Fruit fly (Drosophila melanogaster) whole organism, embryonic: ENCODE data around the gene Dpm1.

Source experiments
- Abd-B ChIP-seq: fragments of 200-800 bp; sonication (Bioruptor generic); optimal IDR thresholded peaks from 2 replicates; lab custom pipeline; 2018; ENCODE audit warnings: missing biosample characterization, mild to moderate bottlenecking, missing genetic modification characterization, moderate library complexity
- BEAF-32 ChIP-seq: fragments of 200-800 bp; sonication (Bioruptor generic); optimal IDR thresholded peaks from 3 replicates; lab custom pipeline; 2017; ENCODE audit warnings: missing biosample characterization, missing genetic modification characterization, mild to moderate bottlenecking, moderate library complexity, missing genetic modification reagents
- Bgb ChIP-seq: fragments of 200-800 bp; sonication (Bioruptor generic); IDR thresholded peaks from 2 replicates; pipeline ENCODE4 v1.3.6; 2022; ENCODE audit warnings: missing biosample characterization, missing genetic modification characterization; ENCODE audit not compliant: partially characterized antibody
- CG10267 ChIP-seq: fragments of 200-800 bp; sonication (Bioruptor generic); optimal IDR thresholded peaks from 2 replicates; lab custom pipeline; 2018; ENCODE audit warnings: missing biosample characterization, mild to moderate bottlenecking, missing genetic modification characterization, moderate library complexity
- CG12299 ChIP-seq: fragments of 200-800 bp; sonication (Bioruptor generic); optimal IDR thresholded peaks from 2 replicates; lab custom pipeline; 2018; ENCODE audit warnings: missing biosample characterization, mild to moderate bottlenecking, missing genetic modification characterization
- CG12659 ChIP-seq: fragments of 200-800 bp; sonication (Bioruptor generic); optimal IDR thresholded peaks from 3 replicates; lab custom pipeline; 2017; ENCODE audit warnings: mild to moderate bottlenecking, missing biosample characterization, missing genetic modification reagents, missing genetic modification characterization
- CG13424 ChIP-seq: fragments of 200-800 bp; sonication (Bioruptor generic); optimal IDR thresholded peaks from 2 replicates; lab custom pipeline; 2019; ENCODE audit warnings: missing biosample characterization, mild to moderate bottlenecking, missing genetic modification characterization, moderate library complexity
- CG14860 ChIP-seq: fragments of 200-800 bp; sonication (Bioruptor generic); IDR thresholded peaks from 3 replicates; pipeline ENCODE4 v1.3.6; 2022; ENCODE audit warnings: missing biosample characterization, missing genetic modification characterization; ENCODE audit not compliant: partially characterized antibody
- CG17568 ChIP-seq: fragments of 200-800 bp; sonication (Bioruptor generic); optimal IDR thresholded peaks from 2 replicates; lab custom pipeline; 2018; ENCODE audit warnings: missing biosample characterization, mild to moderate bottlenecking, missing genetic modification characterization, moderate library complexity
- CG18011 ChIP-seq: fragments of 200-800 bp; sonication (Bioruptor generic); optimal IDR thresholded peaks from 2 replicates; lab custom pipeline; 2017; ENCODE audit warnings: missing biosample characterization, missing genetic modification characterization, mild to moderate bottlenecking, moderate library complexity, missing genotype
- CG6791 ChIP-seq: fragments of 200-800 bp; sonication (Bioruptor generic); IDR thresholded peaks from 3 replicates; pipeline ENCODE4 v1.3.6; 2022; ENCODE audit warnings: missing biosample characterization, missing genetic modification characterization; ENCODE audit not compliant: partially characterized antibody
- CG7357 ChIP-seq: fragments of 200-800 bp; sonication (Bioruptor generic); IDR thresholded peaks from 3 replicates; pipeline ENCODE4 v1.3.6; 2022; ENCODE audit warnings: missing biosample characterization, missing genetic modification characterization
- CG8290 ChIP-seq, 3 experiments: fragments of 200-800 bp; sonication (Bioruptor generic); optimal IDR thresholded peaks; 2 replicates each; lab custom pipeline; 2016 to 2019; ENCODE audit warnings: missing biosample characterization in 3 of 3, missing genetic modification characterization in 3 of 3, mild to moderate bottlenecking in 2 of 3, moderate library complexity in 1 of 3
- CG9437 ChIP-seq: fragments of 200-800 bp; sonication (Bioruptor generic); optimal IDR thresholded peaks from 2 replicates; lab custom pipeline; 2018; ENCODE audit warnings: missing biosample characterization, mild to moderate bottlenecking, missing genetic modification characterization
- D19A ChIP-seq: fragments of 200-800 bp; optimal IDR thresholded peaks from 3 replicates; lab custom pipeline; 2019; ENCODE audit warnings: missing biosample characterization, mild to moderate bottlenecking, missing genetic modification characterization, moderate library complexity
- Dp ChIP-seq: fragments of 200-800 bp; sonication (Bioruptor generic); optimal IDR thresholded peaks from 2 replicates; lab custom pipeline; 2018; ENCODE audit warnings: missing biosample characterization, mild to moderate bottlenecking, missing genetic modification characterization, moderate library complexity
- E2f2 ChIP-seq: fragments of 200-800 bp; sonication (Bioruptor generic); IDR thresholded peaks from 2 replicates; pipeline ENCODE4 v1.3.6; 2022; ENCODE audit warnings: missing biosample characterization, missing genetic modification characterization
- Lhr ChIP-seq: fragments of 200-800 bp; sonication (Bioruptor generic); optimal IDR thresholded peaks from 3 replicates; lab custom pipeline; 2017; ENCODE audit warnings: mild to moderate bottlenecking, missing biosample characterization, missing genetic modification reagents, missing genetic modification characterization
- Max ChIP-seq: fragments of 200-800 bp; sonication (Bioruptor generic); optimal IDR thresholded peaks from 2 replicates; lab custom pipeline; 2016; ENCODE audit warnings: missing biosample characterization, mild to moderate bottlenecking, missing genetic modification characterization
- Med ChIP-seq: fragments of 200-800 bp; sonication (Bioruptor generic); peaks from one replicate; lab custom pipeline; 2016; ENCODE audit warnings: missing biosample characterization, missing genetic modification characterization, mild to moderate bottlenecking, inconsistent platforms, moderate library complexity
- Oli ChIP-seq: fragments of 200-800 bp; sonication (Bioruptor generic); optimal IDR thresholded peaks from 2 replicates; lab custom pipeline; 2018; ENCODE audit warnings: missing biosample characterization, mild to moderate bottlenecking, missing genetic modification characterization, moderate library complexity
- Pdp1 ChIP-seq, 2 experiments: fragments of 200-800 bp; sonication (Bioruptor generic); optimal IDR thresholded peaks; 3 replicates each; lab custom pipeline; 2016; ENCODE audit warnings: missing biosample characterization in 2 of 2, missing genetic modification characterization in 2 of 2, mild to moderate bottlenecking in 1 of 2, moderate library complexity in 1 of 2
- Ptx1 ChIP-seq: fragments of 200-800 bp; sonication (Bioruptor generic); IDR thresholded peaks from 2 replicates; pipeline ENCODE4 v1.3.6; 2022; ENCODE audit warnings: missing biosample characterization, missing genetic modification characterization
- Scr ChIP-seq: fragments of 200-800 bp; sonication (Bioruptor generic); IDR thresholded peaks from 2 replicates; pipeline ENCODE4 v1.3.6; 2022; ENCODE audit warnings: missing biosample characterization, missing genetic modification characterization; ENCODE audit not compliant: partially characterized antibody
- Sry-β ChIP-seq: fragments of 200-800 bp; sonication (Bioruptor generic); optimal IDR thresholded peaks from 2 replicates; lab custom pipeline; 2018; ENCODE audit warnings: missing biosample characterization, mild to moderate bottlenecking, missing genetic modification characterization, moderate library complexity
- amos ChIP-seq: fragments of 200-800 bp; sonication (Bioruptor generic); IDR thresholded peaks from 2 replicates; pipeline ENCODE4 v1.3.6; 2022; ENCODE audit warnings: missing biosample characterization, missing genetic modification characterization; ENCODE audit not compliant: partially characterized antibody
- ase ChIP-seq: fragments of 200-800 bp; sonication (Bioruptor generic); IDR thresholded peaks from 3 replicates; pipeline ENCODE4 v1.3.6; 2022; ENCODE audit warnings: missing biosample characterization, missing genetic modification characterization
- az2 ChIP-seq: fragments of 200-800 bp; sonication (Bioruptor generic); optimal IDR thresholded peaks from 3 replicates; lab custom pipeline; 2016; ENCODE audit warnings: missing biosample characterization, missing genetic modification characterization
- bbx ChIP-seq: fragments of 200-800 bp; sonication (Bioruptor generic); IDR thresholded peaks from 2 replicates; pipeline ENCODE4 v1.3.6; 2022; ENCODE audit warnings: missing biosample characterization, missing genetic modification characterization; ENCODE audit not compliant: partially characterized antibody
- hb ChIP-seq: fragments of 200-800 bp; sonication (Bioruptor generic); IDR thresholded peaks from 3 replicates; pipeline ENCODE4 v1.3.6; 2022; ENCODE audit warnings: missing biosample characterization, missing genetic modification characterization; ENCODE audit not compliant: partially characterized antibody
- hbn ChIP-seq: fragments of 200-800 bp; sonication (Bioruptor generic); IDR thresholded peaks from 2 replicates; pipeline ENCODE4 v1.3.6; 2022; ENCODE audit warnings: missing biosample characterization, missing genetic modification characterization; ENCODE audit not compliant: partially characterized antibody
- lab ChIP-seq: fragments of 200-800 bp; sonication (Bioruptor generic); optimal IDR thresholded peaks from 3 replicates; lab custom pipeline; 2017; ENCODE audit warnings: missing biosample characterization, missing genetic modification characterization, mild to moderate bottlenecking, moderate library complexity, missing genetic modification reagents
- nmo ChIP-seq: fragments of 200-800 bp; sonication (Bioruptor generic); optimal IDR thresholded peaks from 2 replicates; lab custom pipeline; 2018; ENCODE audit warnings: missing biosample characterization, mild to moderate bottlenecking, missing genetic modification characterization, moderate library complexity
- p53 ChIP-seq: fragments of 200-800 bp; sonication (Bioruptor generic); optimal IDR thresholded peaks from 2 replicates; lab custom pipeline; 2016; ENCODE audit warnings: missing biosample characterization, missing genetic modification characterization
- pzg ChIP-seq: fragments of 200-800 bp; sonication (Bioruptor generic); optimal IDR thresholded peaks from 3 replicates; lab custom pipeline; 2018; ENCODE audit warnings: missing biosample characterization, mild to moderate bottlenecking, missing genetic modification characterization, moderate library complexity
- sens ChIP-seq: fragments of 200-800 bp; sonication (Bioruptor generic); peaks from one replicate; lab custom pipeline; 2016; ENCODE audit warnings: missing biosample characterization, missing genetic modification characterization
- sna ChIP-seq: fragments of 200-800 bp; sonication (Bioruptor generic); IDR thresholded peaks from 2 replicates; pipeline ENCODE4 v1.3.6; 2022; ENCODE audit warnings: missing biosample characterization, missing genetic modification characterization; ENCODE audit not compliant: partially characterized antibody
- stwl ChIP-seq: fragments of 200-800 bp; sonication (Bioruptor generic); optimal IDR thresholded peaks from 3 replicates; lab custom pipeline; 2018; ENCODE audit warnings: missing biosample characterization, mild to moderate bottlenecking, missing genetic modification characterization, moderate library complexity
- trem ChIP-seq: fragments of 200-800 bp; optimal IDR thresholded peaks from 3 replicates; lab custom pipeline; 2019; ENCODE audit warnings: missing biosample characterization, mild to moderate bottlenecking, missing genetic modification characterization, moderate library complexity
- ttk ChIP-seq: fragments of 200-800 bp; sonication (Bioruptor generic); IDR thresholded peaks from 2 replicates; pipeline ENCODE4 v2.1.2; 2022; ENCODE audit warnings: missing biosample characterization, missing genetic modification characterization
- zen2 ChIP-seq: fragments of 200-800 bp; sonication (Bioruptor generic); IDR thresholded peaks from 3 replicates; pipeline ENCODE4 v1.3.6; 2022; ENCODE audit warnings: missing biosample characterization, missing genetic modification characterization; ENCODE audit not compliant: partially characterized antibody

The Dpm1 gene

dm6 chr2L:19570806-19571254, 44.7 kb upstream of the Dpm1 start (continued):
- TF ChIP-seq Ptx1 (no peak), Oli (peak; percentile 9), CG12659 (GFP tag; lab: Kevin White, UChicago) (no peak)

dm6 chr2L:19567305-19567898, 41.2 kb upstream of the Dpm1 start:
- TF ChIP-seq sens (peak; percentile 16), Pdp1 (GFP tag; optimal IDR thresholded peaks at IDR 0.05; lab: Kevin White, UChicago) (peak in 1 of 2 experiments; percentile 93), lab (peak; percentile 69), D19A (tag; lab: Kevin White, UChicago) (peak; percentile 63), p53 (GFP tag; lab: Kevin White, UChicago) (no peak), E2f2 (no peak)

- TF ChIP-seq CG14860 (GFP tag; lab: Robert Waterston, UW) (0 out of 3 replicates have a peak, but pooled peaks have one; percentile 46), Lhr (GFP tag; lab: Kevin White, UChicago) (peak; percentile 13), BEAF-32 (GFP tag; lab: Kevin White, UChicago) (peak; percentile 43), az2 (GFP tag; lab: Kevin White, UChicago) (no peak), zen2 (peak; percentile 87), CG6791 (GFP tag; lab: Robert Waterston, UW) (peak; percentile 79), ttk (GFP tag; lab: Robert Waterston, UW) (no peak), amos (GFP tag; lab: Robert Waterston, UW) (peak; percentile 40; the same call in 1 of the 2 replicates), E2f2 (peak; percentile 76), ase (GFP tag; lab: Robert Waterston, UW) (no peak), Dp (GFP tag; lab: Kevin White, UChicago) (peak; percentile 71), CG13424 (tag; lab: Kevin White, UChicago) (no peak), trem (tag; lab: Kevin White, UChicago) (peak; percentile 14), Abd-B (peak; percentile 2), Med (peak; percentile 64), nmo (peak; percentile 7), CG10267 (tag; lab: Kevin White, UChicago) (peak; percentile 87), bbx (GFP tag; lab: Robert Waterston, UW) (peak; percentile 70; the same call in 1 of the 2 replicates), stwl (tag; lab: Kevin White, UChicago) (peak; percentile 99), pzg (GFP tag; lab: Kevin White, UChicago) (peak; percentile 9), hb (GFP tag; lab: Robert Waterston, UW) (0 out of 3 replicates have a peak, but pooled peaks have one; percentile 27), Scr (GFP tag; lab: Robert Waterston, UW) (0 out of 2 replicates have a peak, but pooled peaks have one; percentile 34), CG17568 (GFP tag; lab: Kevin White, UChicago) (peak; percentile 11), Max (GFP tag; lab: Kevin White, UChicago) (no peak), CG7357 (GFP tag; lab: Robert Waterston, UW) (no peak), CG9437 (GFP tag; lab: Kevin White, UChicago) (peak; percentile 98), Sry-β (GFP tag; lab: Kevin White, UChicago) (peak; percentile 84), sna (peak; percentile 47; the same call in 1 of the 2 replicates), CG12299 (tag; lab: Kevin White, UChicago) (no peak), Bgb (GFP tag; lab: Robert Waterston, UW) (peak; percentile 59), CG8290 (GFP tag; optimal IDR thresholded peaks at IDR 0.05; lab: Kevin White, UChicago) (peak; percentile 37), CG8290 (tag; optimal IDR thresholded peaks at IDR 0.05; lab: Kevin White, UChicago) (peak in 1 of 2 experiments; percentile 6), CG18011 (GFP tag; lab: Kevin White, UChicago) (peak; percentile 95), hbn (GFP tag; lab: Robert Waterston, UW) (peak; percentile 74; the same call in 1 of the 2 replicates)
Measured at dm6 chr2L:19565233-19565898, 39.2 kb upstream of the Dpm1 start, which contains the start of gene CG13077. TSS of gene CG13077 (plus strand) at chr2L:19565863.
